Worm (Caenorhabditis elegans): Measurements from ENCODE around the gene K07E3.1.

The K07E3.1 gene

ce11 chrX:8083919-8084318, 26.3 kb upstream of the K07E3.1 start, which contains the start of gene K07E3.4:
Gene K07E3.4 (minus strand): TSS chrX:8084018.
- peak; percentile 59 to 90 for TF ChIP-seq mdl-1 (tag; optimal IDR thresholded peaks at IDR 0.05)
- TF ChIP-seq fos-1 (tag; optimal IDR thresholded peaks at IDR 0.05): peak; percentile 75
- TF ChIP-seq crh-2 (tag; optimal IDR thresholded peaks at IDR 0.05): peak; percentile 75
- peak; percentile 92 for TF ChIP-seq sma-3 (GFP tag; optimal IDR thresholded peaks at IDR 0.05)
- TF ChIP-seq gmeb-1 (tag; optimal IDR thresholded peaks at IDR 0.05): peak; percentile 65
- peak; percentile 12 for TF ChIP-seq Y55F3AM.14 (GFP tag; optimal IDR thresholded peaks at IDR 0.05)
- peak; percentile 13 for TF ChIP-seq C34F6.9 (tag; optimal IDR thresholded peaks at IDR 0.05)
- TF ChIP-seq blmp-1 (tag; optimal IDR thresholded peaks at IDR 0.05; ENCODE audit: insufficient read depth): peak; percentile 78
- TF ChIP-seq nhr-21 (tag; optimal IDR thresholded peaks at IDR 0.05): peak; percentile 78
- TF ChIP-seq ama-1 (optimal IDR thresholded peaks at IDR 0.05): peak; percentile 40
- peak; percentile 5 for TF ChIP-seq lin-11 (tag; optimal IDR thresholded peaks at IDR 0.05)
- TF ChIP-seq egl-27 (tag; optimal IDR thresholded peaks at IDR 0.05): no peak
- peak; percentile 70 for TF ChIP-seq nhr-129 (tag; optimal IDR thresholded peaks at IDR 0.05)
- TF ChIP-seq dmd-4 (tag; optimal IDR thresholded peaks at IDR 0.05): no peak
- TF ChIP-seq lsy-2 (tag; optimal IDR thresholded peaks at IDR 0.05): peak in 1 of 2 experiments; percentile 37
- peak; percentile 59 for TF ChIP-seq F13H6.1 (tag; optimal IDR thresholded peaks at IDR 0.05)
- TF ChIP-seq sma-9 (GFP tag; optimal IDR thresholded peaks at IDR 0.05): peak; percentile 90
- no peak for TF ChIP-seq sma-9 (tag; optimal IDR thresholded peaks at IDR 0.05)
- TF ChIP-seq elt-3 (tag; optimal IDR thresholded peaks at IDR 0.05): no peak
- TF ChIP-seq ceh-16 (tag; optimal IDR thresholded peaks at IDR 0.05): peak; percentile 74
- peak; percentile 55 for TF ChIP-seq nhr-6 (tag; optimal IDR thresholded peaks at IDR 0.05)
- peak; percentile 90 for TF ChIP-seq nhr-25 (tag; optimal IDR thresholded peaks at IDR 0.05)
- TF ChIP-seq snpc-4 (tag; optimal IDR thresholded peaks at IDR 0.05): no peak
- no peak for TF ChIP-seq mab-5 (tag; optimal IDR thresholded peaks at IDR 0.05)

DNA sequence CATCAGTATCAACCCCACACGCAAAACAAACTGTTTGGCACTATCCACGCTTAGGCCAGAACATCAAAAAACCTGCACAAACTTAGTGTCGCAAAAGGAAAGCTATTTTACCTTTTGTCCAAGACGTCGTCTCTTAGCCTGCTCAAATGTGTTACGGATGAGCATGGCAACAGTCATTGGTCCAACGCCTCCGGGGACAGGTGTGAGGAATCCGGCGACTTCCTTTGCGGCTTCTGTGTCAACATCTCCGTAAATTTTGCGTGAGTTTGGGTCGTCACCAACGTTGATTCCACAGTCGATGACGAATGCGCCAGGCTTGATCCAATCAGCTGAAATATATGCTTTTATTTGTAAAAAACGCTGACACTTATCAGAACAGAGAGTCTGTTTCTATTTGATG, 25.6 kb upstream of the K07E3.1 start:
- TF ChIP-seq lsy-2 (tag; optimal IDR thresholded peaks at IDR 0.05) (no peak), nhr-21 (tag; optimal IDR thresholded peaks at IDR 0.05) (no peak), elt-1 (tag; optimal IDR thresholded peaks at IDR 0.05) (no peak), ama-1 (optimal IDR thresholded peaks at IDR 0.05) (no peak), Y55F3AM.14 (GFP tag; optimal IDR thresholded peaks at IDR 0.05) (no peak)

ce11 chrX:8086450-8086724, 23.9 kb upstream of the K07E3.1 start, which contains the start of gene dao-3:
Gene dao-3 (minus strand): TSS chrX:8086550.
- TF ChIP-seq elt-1 (tag; optimal IDR thresholded peaks at IDR 0.05): no peak
- no peak for TF ChIP-seq snpc-4 (tag; optimal IDR thresholded peaks at IDR 0.05)
- TF ChIP-seq ztf-11 (tag; optimal IDR thresholded peaks at IDR 0.05): no peak

ce11 chrX:8086725-8087641, 23.3 kb upstream of the K07E3.1 start:
- TF ChIP-seq crh-2 (tag; optimal IDR thresholded peaks at IDR 0.05): peak; percentile 49
- TF ChIP-seq skn-1 (tag; optimal IDR thresholded peaks at IDR 0.05): no peak

- TF ChIP-seq ama-1 (optimal IDR thresholded peaks at IDR 0.05): no peak
- no peak for TF ChIP-seq sma-3 (GFP tag; optimal IDR thresholded peaks at IDR 0.05)
- TF ChIP-seq gmeb-1 (tag; optimal IDR thresholded peaks at IDR 0.05): no peak
- TF ChIP-seq nhr-77 (tag; optimal IDR thresholded peaks at IDR 0.05): no peak
- no peak for TF ChIP-seq nhr-237 (tag; optimal IDR thresholded peaks at IDR 0.05)
- no peak for TF ChIP-seq C34F6.9 (tag; optimal IDR thresholded peaks at IDR 0.05)
- no peak for TF ChIP-seq F13H6.1 (tag; optimal IDR thresholded peaks at IDR 0.05)
- no peak for TF ChIP-seq mab-5 (tag; optimal IDR thresholded peaks at IDR 0.05)
- no peak for TF ChIP-seq ZK546.5 (tag; optimal IDR thresholded peaks at IDR 0.05)
- no peak for TF ChIP-seq blmp-1 (tag; optimal IDR thresholded peaks at IDR 0.05; ENCODE audit: insufficient read depth)
- no peak for TF ChIP-seq ztf-4 (tag; optimal IDR thresholded peaks at IDR 0.05)
- no peak for TF ChIP-seq elt-3 (tag; optimal IDR thresholded peaks at IDR 0.05)
- no peak for TF ChIP-seq alr-1 (tag; optimal IDR thresholded peaks at IDR 0.05)
- TF ChIP-seq nhr-10 (tag; optimal IDR thresholded peaks at IDR 0.05): no peak
- TF ChIP-seq nhr-129 (tag; optimal IDR thresholded peaks at IDR 0.05): no peak
Measured at ce11 chrX:8088474-8088873, 21.8 kb upstream of the K07E3.1 start, which contains the start of gene vem-1. Gene vem-1 (minus strand): TSS chrX:8088574.

Measured in whole organism, L2 larva.